Worm (Caenorhabditis elegans) whole organism, L4 larva: ENCODE measurements around the gene T28C12.1.
A peak's percentile ranks its signal among the peaks of the same experiment; 100 is the strongest.

Experiments used
- Y75B8A.6 ChIP-seq: fragments of 200-800 bp; sonication (Bioruptor generic); IDR thresholded peaks from 2 replicates; pipeline ENCODE4 v1.3.6; 2022; ENCODE audit warnings: missing genetic modification reagents, missing genetic modification characterization, missing compliant biosample characterization
- aha-1 ChIP-seq: fragments of 150-350 bp; peaks from one replicate; lab custom pipeline; 2014; ENCODE audit warnings: missing biosample characterization, missing genetic modification characterization
- ceh-32 ChIP-seq: sonication (generic microtip); optimal IDR thresholded peaks from 2 replicates; lab custom pipeline; 2016; ENCODE audit warnings: mild to moderate bottlenecking, missing genetic modification characterization, missing compliant biosample characterization; ENCODE audit not compliant: poor library complexity
- ceh-82 ChIP-seq: sonication (generic microtip); optimal IDR thresholded peaks from 2 replicates; lab custom pipeline; 2017; ENCODE audit warnings: missing biosample characterization, missing genetic modification characterization
- ces-1 ChIP-seq: fragments of 150-350 bp; sonication (generic microtip); optimal IDR thresholded peaks from 4 replicates; lab custom pipeline; 2014; ENCODE audit warnings: missing biosample characterization, missing genetic modification reagents, missing genetic modification characterization
- cey-2 ChIP-seq: sonication (generic microtip); optimal IDR thresholded peaks from 3 replicates; lab custom pipeline; 2017; ENCODE audit warnings: missing genetic modification characterization, mild to moderate bottlenecking, missing compliant biosample characterization, antibody characterized with exemption, borderline replicate concordance; ENCODE audit not compliant: insufficient read depth
- daf-12 ChIP-seq: fragments of 150-350 bp; optimal IDR thresholded peaks from 2 replicates; lab custom pipeline; 2014; ENCODE audit warnings: missing biosample characterization, missing genetic modification reagents, missing genetic modification characterization
- dmd-6 ChIP-seq: fragments of 200-800 bp; sonication (Bioruptor generic); IDR thresholded peaks from 2 replicates; pipeline ENCODE4 v1.3.6; 2022; ENCODE audit warnings: missing genetic modification reagents, missing genetic modification characterization, missing compliant biosample characterization
- dmd-8 ChIP-seq: fragments of 200-800 bp; sonication (Bioruptor generic); IDR thresholded peaks from 2 replicates; pipeline ENCODE4 v1.3.6; 2022; ENCODE audit warnings: missing genetic modification characterization, missing compliant biosample characterization
- dpl-1 ChIP-seq: fragments of 150-350 bp; optimal IDR thresholded peaks from 2 replicates; lab custom pipeline; 2014; ENCODE audit warnings: missing biosample characterization, missing genetic modification reagents, missing genetic modification characterization
- fos-1 ChIP-seq: fragments of 150-350 bp; optimal IDR thresholded peaks from 2 replicates; lab custom pipeline; 2014; ENCODE audit warnings: missing biosample characterization, missing genetic modification characterization
- gei-8 ChIP-seq: fragments of 200-800 bp; sonication (Bioruptor generic); optimal IDR thresholded peaks from 2 replicates; lab custom pipeline; 2018; ENCODE audit warnings: mild to moderate bottlenecking, missing genetic modification characterization, missing compliant biosample characterization
- hlh-11 ChIP-seq: fragments of 200-800 bp; sonication (Bioruptor generic); optimal IDR thresholded peaks from 2 replicates; lab custom pipeline; 2018; ENCODE audit warnings: mild to moderate bottlenecking, missing genetic modification characterization, missing compliant biosample characterization
- hlh-30 ChIP-seq: sonication (generic microtip); optimal IDR thresholded peaks from 2 replicates; lab custom pipeline; 2017; ENCODE audit warnings: antibody characterized with exemption, mild to moderate bottlenecking, missing genetic modification characterization, missing compliant biosample characterization; ENCODE audit not compliant: insufficient read depth
- hmg-1.1 ChIP-seq: fragments of 200-800 bp; sonication (Bioruptor generic); IDR thresholded peaks from 2 replicates; pipeline ENCODE4 v1.3.6; 2022; ENCODE audit warnings: missing genetic modification reagents, missing genetic modification characterization, missing compliant biosample characterization
- lim-7 ChIP-seq: fragments of 200-800 bp; sonication (Bioruptor generic); IDR thresholded peaks from 2 replicates; pipeline ENCODE4 v1.3.6; 2022; ENCODE audit warnings: missing genetic modification characterization, missing compliant biosample characterization
- lin-13 ChIP-seq: fragments of 150-350 bp; optimal IDR thresholded peaks from 2 replicates; lab custom pipeline; 2014; ENCODE audit warnings: missing biosample characterization, missing genetic modification reagents, missing genetic modification characterization
- lin-15B ChIP-seq: fragments of 150-350 bp; sonication (generic microtip); optimal IDR thresholded peaks from 3 replicates; lab custom pipeline; 2014; ENCODE audit warnings: missing biosample characterization, missing genetic modification characterization
- lin-29 ChIP-seq: fragments of 200-800 bp; sonication (Bioruptor generic); IDR thresholded peaks from 2 replicates; pipeline ENCODE4 v1.3.6; 2022; ENCODE audit warnings: missing genetic modification reagents, missing genetic modification characterization, missing compliant biosample characterization
- mdl-1 ChIP-seq, 2 experiments: fragments of 150-350 bp in 1 of 2; sonication (generic microtip) in 1 of 2; optimal IDR thresholded peaks; 2 replicates each; lab custom pipeline; 2014 to 2017; ENCODE audit warnings: missing biosample characterization in 2 of 2, missing genetic modification characterization in 2 of 2
- mep-1 ChIP-seq: fragments of 150-350 bp; sonication (generic microtip); optimal IDR thresholded peaks from 3 replicates; lab custom pipeline; 2014; ENCODE audit warnings: missing biosample characterization, missing genetic modification characterization
- nhr-10 ChIP-seq: fragments of 150-350 bp; optimal IDR thresholded peaks from 2 replicates; lab custom pipeline; 2014; ENCODE audit warnings: missing biosample characterization, missing genetic modification characterization
- nhr-102 ChIP-seq: sonication (generic microtip); optimal IDR thresholded peaks from 2 replicates; lab custom pipeline; 2016; ENCODE audit warnings: mild to moderate bottlenecking, missing genetic modification characterization, moderate library complexity, missing compliant biosample characterization
- nhr-25 ChIP-seq: sonication (generic microtip); optimal IDR thresholded peaks from 2 replicates; lab custom pipeline; 2017; ENCODE audit warnings: missing genetic modification characterization, mild to moderate bottlenecking, missing compliant biosample characterization, antibody characterized with exemption, moderate library complexity, borderline replicate concordance; ENCODE audit not compliant: insufficient read depth
- nhr-28 ChIP-seq: fragments of 150-350 bp; optimal IDR thresholded peaks from 2 replicates; lab custom pipeline; 2014; ENCODE audit warnings: missing biosample characterization, missing genetic modification characterization
- nhr-6 ChIP-seq: fragments of 150-350 bp; optimal IDR thresholded peaks from 2 replicates; lab custom pipeline; 2014; ENCODE audit warnings: missing biosample characterization, missing genetic modification characterization
- nhr-76 ChIP-seq: fragments of 150-350 bp; optimal IDR thresholded peaks from 2 replicates; lab custom pipeline; 2014; ENCODE audit warnings: missing biosample characterization, missing genetic modification characterization
- php-3 ChIP-seq: fragments of 200-800 bp; sonication (Bioruptor generic); IDR thresholded peaks from 2 replicates; pipeline ENCODE4 v1.3.6; 2022; ENCODE audit warnings: missing genetic modification reagents, missing genetic modification characterization, missing compliant biosample characterization
- tra-1 ChIP-seq: fragments of 200-800 bp; sonication (Bioruptor generic); IDR thresholded peaks from 2 replicates; pipeline ENCODE4 v1.3.6; 2022; ENCODE audit warnings: missing genetic modification reagents, missing genetic modification characterization, missing compliant biosample characterization
- unc-62 ChIP-seq, 3 experiments: fragments of 150-350 bp in 1 of 3; sonication (generic microtip); optimal IDR thresholded peaks in 2 of 3; peaks in 1 of 3; 1 replicate in 1 of 3; 2 replicates in 2 of 3; lab custom pipeline; 2014 to 2017; ENCODE audit warnings: missing biosample characterization in 3 of 3, missing genetic modification characterization in 3 of 3, missing genetic modification reagents in 3 of 3, missing genotype in 1 of 3
- zag-1 ChIP-seq: fragments of 150-350 bp; optimal IDR thresholded peaks from 2 replicates; lab custom pipeline; 2014; ENCODE audit warnings: missing biosample characterization, missing genetic modification characterization
- zfp-3 ChIP-seq: fragments of 200-800 bp; sonication (Bioruptor generic); conservative IDR thresholded peaks from 2 replicates; pipeline ENCODE4 v1.3.6; 2022; ENCODE audit warnings: missing genetic modification reagents, missing genetic modification characterization, missing compliant biosample characterization
- zip-2 ChIP-seq: fragments of 150-350 bp; optimal IDR thresholded peaks from 2 replicates; lab custom pipeline; 2014; ENCODE audit warnings: missing biosample characterization, missing genetic modification characterization

The T28C12.1 gene

ce11 chrV:6321733-6322198 lies 9.9 kb upstream of the T28C12.1 start, which contains the start of gene T28C12.15:
Gene T28C12.15 (minus strand): TSS chrV:6321783.
- no peak for TF ChIP-seq dmd-8 (GFP tag; lab: Robert Waterston, UW)
- no peak for TF ChIP-seq nhr-102 (tag; lab: Kevin White, UChicago)
- no peak for TF ChIP-seq lin-13 (GFP tag; lab: Kevin White, UChicago)
- peak; percentile 98 for TF ChIP-seq nhr-28 (tag; lab: Kevin White, UChicago)
- TF ChIP-seq aha-1 (tag; lab: Kevin White, UChicago) = peak; percentile 16

- TF ChIP-seq nhr-10 (tag; lab: Kevin White, UChicago) (no peak), zag-1 (no peak), gei-8 (GFP tag; lab: Kevin White, UChicago) (no peak), mep-1 (tag; lab: Kevin White, UChicago) (no peak), nhr-6 (tag; lab: Kevin White, UChicago) (peak; percentile 9), ceh-82 (no peak), nhr-25 (tag; lab: Kevin White, UChicago) (peak; percentile 49), Y75B8A.6 (GFP tag; lab: Robert Waterston, UW) (no peak), dmd-8 (GFP tag; lab: Robert Waterston, UW) (no peak), nhr-28 (tag; lab: Kevin White, UChicago) (peak; percentile 91), lin-29 (GFP tag; lab: Robert Waterston, UW) (no peak), nhr-76 (tag; lab: Kevin White, UChicago) (no peak), zfp-3 (GFP tag; lab: Robert Waterston, UW) (no peak), fos-1 (no peak), zip-2 (tag; lab: Kevin White, UChicago) (no peak), hlh-11 (tag; lab: Kevin White, UChicago) (peak; percentile 48), hmg-1.1 (GFP tag; lab: Robert Waterston, UW) (0 out of 2 replicates have a peak, but pooled peaks have one; percentile 11), php-3 (GFP tag; lab: Robert Waterston, UW) (no peak), cey-2 (tag; lab: Kevin White, UChicago) (peak; percentile 12), unc-62 (GFP tag; optimal IDR thresholded peaks at IDR 0.05 in 1 of 2; lab: Kevin White, UChicago) (peak in 1 of 2 experiments; percentile 99), unc-62 (tag; optimal IDR thresholded peaks at IDR 0.05; lab: Kevin White, UChicago) (no peak), nhr-102 (tag; lab: Kevin White, UChicago) (no peak), mdl-1 (tag; optimal IDR thresholded peaks at IDR 0.05; lab: Kevin White, UChicago) (no peak), lim-7 (GFP tag; lab: Robert Waterston, UW) (no peak), ceh-32 (tag; lab: Kevin White, UChicago) (no peak), dmd-6 (GFP tag; lab: Robert Waterston, UW) (peak; percentile 18; the same call in 1 of the 2 replicates), daf-12 (tag; lab: Kevin White, UChicago) (no peak), hlh-30 (tag; lab: Kevin White, UChicago) (peak; percentile 78), dpl-1 (GFP tag; lab: Kevin White, UChicago) (no peak)
Observed at ce11 chrV:6322749-6323367, 8.8 kb upstream of the T28C12.1 start.

ce11 chrV:6323602-6324001 lies 8.1 kb upstream of the T28C12.1 start:
- TF ChIP-seq lin-15B (tag; lab: Kevin White, UChicago) (no peak), zfp-3 (GFP tag; lab: Robert Waterston, UW) (0 out of 2 replicates have a peak, but pooled peaks have one; percentile 55)

- TF ChIP-seq tra-1 (GFP tag; lab: Robert Waterston, UW) (0 out of 2 replicates have a peak, but pooled peaks have one; percentile 57), zfp-3 (GFP tag; lab: Robert Waterston, UW) (peak; percentile 88), nhr-28 (tag; lab: Kevin White, UChicago) (peak; percentile 23), hlh-11 (tag; lab: Kevin White, UChicago) (no peak), ces-1 (GFP tag; lab: Kevin White, UChicago) (no peak), nhr-25 (tag; lab: Kevin White, UChicago) (peak; percentile 77)
Observed at ce11 chrV:6326394-6326793, 5.3 kb upstream of the T28C12.1 start.
